Worm (Caenorhabditis elegans): ENCODE results near the gene warf-1.

The warf-1 gene

DNA sequence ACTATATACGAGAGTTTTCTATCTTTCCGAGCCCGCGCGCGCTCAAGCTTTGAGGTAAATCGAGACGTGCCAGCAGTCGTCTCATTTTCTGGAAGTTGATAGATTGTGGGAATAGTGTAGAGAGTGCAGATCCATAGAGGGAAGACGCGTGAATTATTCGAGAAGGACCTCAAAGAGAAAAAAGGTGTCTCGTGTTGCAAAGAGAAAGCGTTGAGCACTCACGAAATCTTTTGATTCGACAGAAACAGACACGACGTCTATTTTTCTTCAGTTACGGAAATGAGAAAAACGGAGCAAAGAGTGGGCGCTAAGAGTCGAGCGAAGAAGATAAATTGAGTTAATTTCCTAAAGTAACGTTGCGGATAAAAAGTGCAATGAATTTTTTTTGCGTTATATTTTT, 10.7 kb upstream of the warf-1 start:
- TF ChIP-seq flt-1 (GFP tag; IDR thresholded peaks at IDR 0.05) (no peak), ref-1 (GFP tag; conservative IDR thresholded peaks at IDR 0.05) (no peak), T22C8.4 (GFP tag; IDR thresholded peaks at IDR 0.05) (no peak), ztf-29 (GFP tag; IDR thresholded peaks at IDR 0.05) (no peak), klf-2 (GFP tag; conservative IDR thresholded peaks at IDR 0.05) (no peak), med-1 (GFP tag; optimal IDR thresholded peaks at IDR 0.05; ENCODE audit: insufficient read depth) (no peak), ztf-23 (GFP tag; IDR thresholded peaks at IDR 0.05) (no peak), tab-1 (GFP tag; IDR thresholded peaks at IDR 0.05) (no peak), cog-1 (tag; optimal IDR thresholded peaks at IDR 0.05) (no peak)

DNA sequence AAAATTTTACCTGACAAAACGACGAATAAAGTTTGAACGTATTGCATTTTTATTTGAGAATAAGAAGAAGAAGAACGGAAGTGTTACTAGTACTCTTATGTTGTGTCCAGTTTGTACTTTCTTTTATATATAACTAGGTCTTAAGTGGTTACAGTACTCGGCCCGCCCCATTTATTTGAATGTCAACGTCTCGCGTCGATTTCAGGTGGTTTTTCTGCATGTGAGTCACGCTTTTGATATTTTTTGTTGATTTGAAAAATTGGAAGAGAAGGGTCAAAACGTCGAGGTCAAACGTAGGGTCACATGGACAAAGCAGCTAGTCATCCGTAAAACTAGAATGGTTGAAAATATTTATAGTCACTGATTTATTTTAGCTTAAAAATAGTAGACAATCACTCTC, 5.6 kb upstream of the warf-1 start, which contains the start of gene F45E4.5:
Gene F45E4.5 (minus strand): TSS at position 101 of the 400 bp plus-strand sequence.
- no peak for TF ChIP-seq klf-2 (GFP tag; conservative IDR thresholded peaks at IDR 0.05)
- TF ChIP-seq flt-1 (GFP tag; IDR thresholded peaks at IDR 0.05) = no peak
- no peak for TF ChIP-seq tab-1 (GFP tag; IDR thresholded peaks at IDR 0.05)
- TF ChIP-seq ztf-23 (GFP tag; IDR thresholded peaks at IDR 0.05) = no peak
- no peak for TF ChIP-seq med-1 (GFP tag; optimal IDR thresholded peaks at IDR 0.05; ENCODE audit: insufficient read depth)
- TF ChIP-seq ref-1 (GFP tag; conservative IDR thresholded peaks at IDR 0.05) = no peak
- no peak for TF ChIP-seq ztf-29 (GFP tag; IDR thresholded peaks at IDR 0.05)
- no peak for TF ChIP-seq T22C8.4 (GFP tag; IDR thresholded peaks at IDR 0.05)
- TF ChIP-seq cog-1 (tag; optimal IDR thresholded peaks at IDR 0.05) = no peak

DNA sequence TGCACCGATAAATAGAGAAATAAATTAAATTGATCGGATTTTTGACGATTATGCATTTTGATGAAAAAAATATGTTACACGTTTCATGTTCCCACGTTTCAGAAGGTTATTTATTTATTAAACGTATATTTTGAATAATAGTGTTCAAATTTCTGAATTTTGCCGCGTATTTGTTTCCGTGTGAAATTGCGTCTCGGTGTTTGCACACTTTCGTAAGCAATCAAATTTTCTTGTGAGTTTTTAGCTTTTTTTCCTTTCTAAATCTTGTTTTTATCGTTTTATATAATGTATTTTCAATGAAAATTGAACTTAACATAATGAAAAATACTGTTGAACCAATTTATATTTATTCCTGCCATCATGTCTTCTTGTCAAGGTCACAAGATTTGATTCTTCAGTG, 2.1 kb upstream of the warf-1 start, which contains the start of gene F45E4.6:
Gene F45E4.6 (minus strand): TSS at position 14 of the 400 bp plus-strand sequence.
- TF ChIP-seq klf-2 (GFP tag; conservative IDR thresholded peaks at IDR 0.05) (no peak), cog-1 (tag; optimal IDR thresholded peaks at IDR 0.05) (no peak), ztf-23 (GFP tag; IDR thresholded peaks at IDR 0.05) (no peak), med-1 (GFP tag; optimal IDR thresholded peaks at IDR 0.05; ENCODE audit: insufficient read depth) (no peak), ztf-29 (GFP tag; IDR thresholded peaks at IDR 0.05) (no peak), T22C8.4 (GFP tag; IDR thresholded peaks at IDR 0.05) (no peak)

DNA sequence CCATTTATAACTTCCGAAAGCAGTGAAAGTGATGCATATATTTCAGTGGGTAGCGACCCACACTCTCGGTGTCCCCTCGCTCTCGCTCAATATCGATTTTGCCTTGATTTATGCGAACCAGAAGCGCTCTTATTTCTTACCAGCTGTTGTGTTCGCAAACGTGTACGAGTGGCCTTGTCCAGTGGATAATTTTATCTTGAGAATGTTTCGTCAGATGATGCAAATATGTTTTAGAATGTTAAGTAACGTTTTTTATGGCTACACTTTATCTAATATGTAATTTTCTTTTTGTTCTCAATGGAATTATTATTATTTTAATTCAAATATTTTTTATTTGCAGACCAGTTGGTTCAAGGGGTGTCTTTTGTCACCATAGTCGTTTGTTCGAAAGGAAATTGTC, 1.6 kb upstream of the warf-1 start, which contains the start of gene plp-1:
Gene plp-1 (plus strand): TSS at position 341 of the 400 bp plus-strand sequence.
- no peak for TF ChIP-seq klf-2 (GFP tag; conservative IDR thresholded peaks at IDR 0.05)
- TF ChIP-seq T22C8.4 (GFP tag; IDR thresholded peaks at IDR 0.05) = no peak
- no peak for TF ChIP-seq ztf-23 (GFP tag; IDR thresholded peaks at IDR 0.05)
- no peak for TF ChIP-seq flt-1 (GFP tag; IDR thresholded peaks at IDR 0.05)
- TF ChIP-seq ref-1 (GFP tag; conservative IDR thresholded peaks at IDR 0.05) = no peak
- no peak for TF ChIP-seq cog-1 (tag; optimal IDR thresholded peaks at IDR 0.05)

DNA sequence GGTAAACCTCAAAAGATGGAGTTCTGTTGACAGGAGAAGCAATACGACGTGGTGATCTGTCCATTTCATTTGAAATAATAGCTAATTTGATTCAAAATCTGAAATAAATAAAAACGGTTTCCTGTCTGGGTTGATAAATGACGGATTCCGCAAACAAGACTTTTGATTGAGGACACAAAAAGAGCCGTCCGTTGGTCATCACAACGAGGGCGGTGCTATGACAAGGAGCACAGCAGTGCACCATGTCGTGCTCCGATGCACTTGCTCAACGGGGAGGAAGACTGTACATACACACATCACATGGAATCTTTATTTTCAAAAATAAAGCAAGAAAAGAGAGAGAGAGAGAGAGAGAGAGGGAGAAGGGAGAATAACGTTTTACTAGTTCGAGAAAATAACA, 7.2 kb downstream of the warf-1 start, which contains the start of gene nep-16:
Gene nep-16 (minus strand): TSS at position 101 of the 400 bp plus-strand sequence.
- TF ChIP-seq ztf-29 (GFP tag; IDR thresholded peaks at IDR 0.05) = no peak
- TF ChIP-seq T22C8.4 (GFP tag; IDR thresholded peaks at IDR 0.05) = no peak
- no peak for TF ChIP-seq ref-1 (GFP tag; conservative IDR thresholded peaks at IDR 0.05)
- no peak for TF ChIP-seq ztf-23 (GFP tag; IDR thresholded peaks at IDR 0.05)
- TF ChIP-seq cog-1 (tag; optimal IDR thresholded peaks at IDR 0.05) = no peak
- no peak for TF ChIP-seq med-1 (GFP tag; optimal IDR thresholded peaks at IDR 0.05; ENCODE audit: insufficient read depth)
- TF ChIP-seq flt-1 (GFP tag; IDR thresholded peaks at IDR 0.05) = no peak
- TF ChIP-seq tab-1 (GFP tag; IDR thresholded peaks at IDR 0.05) = no peak
- TF ChIP-seq klf-2 (GFP tag; conservative IDR thresholded peaks at IDR 0.05) = no peak

DNA sequence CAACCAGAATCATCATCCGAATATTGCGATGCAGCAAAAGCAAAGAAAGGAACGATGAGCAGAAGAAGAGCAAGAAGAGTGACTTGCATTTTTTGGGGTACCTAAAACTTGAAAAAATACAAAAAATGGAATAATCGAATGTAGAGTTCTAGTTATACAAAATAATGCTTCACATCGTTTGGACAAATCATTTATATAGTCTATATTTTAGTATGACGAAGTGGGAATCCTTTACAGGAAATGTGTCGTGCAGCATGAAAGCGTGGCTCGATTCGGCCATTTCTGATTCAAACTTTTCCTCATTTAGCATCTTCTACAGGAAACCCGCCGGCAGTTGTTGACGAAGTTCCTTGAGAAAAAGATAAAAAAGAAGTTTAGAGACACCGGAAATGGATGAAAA, 8.4 kb downstream of the warf-1 start, which contains the start of gene nlp-20:
Gene nlp-20 (minus strand): TSS at position 101 of the 400 bp plus-strand sequence.
- TF ChIP-seq ztf-29 (GFP tag; IDR thresholded peaks at IDR 0.05) = no peak
- TF ChIP-seq T22C8.4 (GFP tag; IDR thresholded peaks at IDR 0.05) = no peak
- TF ChIP-seq med-1 (GFP tag; optimal IDR thresholded peaks at IDR 0.05; ENCODE audit: insufficient read depth) = no peak
- no peak for TF ChIP-seq klf-2 (GFP tag; conservative IDR thresholded peaks at IDR 0.05)
- TF ChIP-seq cog-1 (tag; optimal IDR thresholded peaks at IDR 0.05) = no peak
- no peak for TF ChIP-seq ztf-23 (GFP tag; IDR thresholded peaks at IDR 0.05)
- no peak for TF ChIP-seq ref-1 (GFP tag; conservative IDR thresholded peaks at IDR 0.05)

DNA sequence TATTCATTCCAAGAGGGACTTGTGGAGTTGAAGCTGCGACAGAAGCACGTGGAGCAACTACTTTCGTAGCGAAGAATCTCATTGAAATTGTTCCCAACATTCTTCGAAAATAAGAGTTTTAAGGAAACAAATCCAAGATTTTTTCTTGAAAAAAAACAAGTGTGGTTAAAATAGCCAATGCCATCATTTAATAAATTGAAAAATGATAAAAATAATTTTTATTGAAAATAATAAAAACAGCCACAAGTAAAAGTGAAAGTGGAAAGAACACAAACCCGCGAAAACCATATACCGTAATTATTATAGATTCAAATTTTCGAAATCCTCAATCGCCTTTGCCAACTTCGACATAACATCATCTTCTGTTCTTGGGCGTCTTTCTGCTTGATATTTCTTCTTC, 11.5 kb downstream of the warf-1 start, which contains the start of gene hmg-5:
Gene hmg-5 (minus strand): TSS at position 101 of the 400 bp plus-strand sequence.
- TF ChIP-seq flt-1 (GFP tag; IDR thresholded peaks at IDR 0.05) = no peak
- no peak for TF ChIP-seq med-1 (GFP tag; optimal IDR thresholded peaks at IDR 0.05; ENCODE audit: insufficient read depth)
- no peak for TF ChIP-seq T22C8.4 (GFP tag; IDR thresholded peaks at IDR 0.05)
- no peak for TF ChIP-seq ztf-23 (GFP tag; IDR thresholded peaks at IDR 0.05)
- TF ChIP-seq tab-1 (GFP tag; IDR thresholded peaks at IDR 0.05) = no peak
- TF ChIP-seq cog-1 (tag; optimal IDR thresholded peaks at IDR 0.05) = no peak
- TF ChIP-seq ref-1 (GFP tag; conservative IDR thresholded peaks at IDR 0.05) = no peak
- TF ChIP-seq klf-2 (GFP tag; conservative IDR thresholded peaks at IDR 0.05) = no peak
- TF ChIP-seq ztf-29 (GFP tag; IDR thresholded peaks at IDR 0.05) = no peak

DNA sequence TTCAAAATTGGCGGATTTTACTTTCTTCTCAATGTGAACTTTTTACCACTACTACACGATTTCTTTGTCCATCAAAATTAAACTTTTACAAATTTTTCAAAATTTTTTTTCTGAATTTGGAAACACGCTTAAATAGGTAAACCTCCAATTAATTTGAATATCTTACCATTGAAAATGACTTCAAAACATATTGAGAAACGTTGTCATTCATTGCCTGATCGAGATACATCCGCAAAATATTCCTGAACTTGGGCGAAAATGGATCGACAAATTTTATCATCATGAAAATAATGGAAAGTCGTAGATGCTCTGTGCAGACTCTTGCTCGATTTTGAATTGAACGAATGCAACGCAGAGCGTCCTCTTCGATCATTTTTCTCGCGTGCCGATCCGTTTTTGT, 12.3 kb downstream of the warf-1 start:
- TF ChIP-seq klf-2 (GFP tag; conservative IDR thresholded peaks at IDR 0.05) = no peak
- TF ChIP-seq ztf-29 (GFP tag; IDR thresholded peaks at IDR 0.05) = no peak
- no peak for TF ChIP-seq flt-1 (GFP tag; IDR thresholded peaks at IDR 0.05)
- no peak for TF ChIP-seq med-1 (GFP tag; optimal IDR thresholded peaks at IDR 0.05; ENCODE audit: insufficient read depth)
- no peak for TF ChIP-seq ztf-23 (GFP tag; IDR thresholded peaks at IDR 0.05)
- TF ChIP-seq tab-1 (GFP tag; IDR thresholded peaks at IDR 0.05) = no peak
- no peak for TF ChIP-seq T22C8.4 (GFP tag; IDR thresholded peaks at IDR 0.05)
- no peak for TF ChIP-seq ref-1 (GFP tag; conservative IDR thresholded peaks at IDR 0.05)
- no peak for TF ChIP-seq cog-1 (tag; optimal IDR thresholded peaks at IDR 0.05)

DNA sequence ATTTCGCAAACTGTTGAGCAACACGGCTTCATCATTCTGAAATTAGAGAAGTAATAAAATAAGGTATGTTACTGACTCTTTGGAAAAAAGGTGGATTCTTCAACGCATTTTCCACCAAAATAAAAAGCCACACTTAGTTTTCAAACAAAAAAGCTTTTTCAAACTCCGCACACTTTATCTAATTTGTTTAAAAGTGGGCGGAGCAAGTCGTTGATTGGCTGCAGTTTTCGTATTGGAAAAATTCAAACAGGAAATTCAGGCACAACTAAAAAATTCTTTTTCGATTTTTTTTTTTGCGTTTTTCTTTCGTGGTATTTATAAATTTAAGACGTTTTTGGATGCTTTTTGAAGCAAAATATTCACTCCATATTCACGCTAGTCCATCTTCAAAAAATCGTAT, 15.8 kb downstream of the warf-1 start:
- TF ChIP-seq klf-2 (GFP tag; conservative IDR thresholded peaks at IDR 0.05) = no peak
- no peak for TF ChIP-seq med-1 (GFP tag; optimal IDR thresholded peaks at IDR 0.05; ENCODE audit: insufficient read depth)
- TF ChIP-seq T22C8.4 (GFP tag; IDR thresholded peaks at IDR 0.05) = no peak
- no peak for TF ChIP-seq ref-1 (GFP tag; conservative IDR thresholded peaks at IDR 0.05)
- TF ChIP-seq ztf-29 (GFP tag; IDR thresholded peaks at IDR 0.05) = no peak
- no peak for TF ChIP-seq ztf-23 (GFP tag; IDR thresholded peaks at IDR 0.05)

DNA sequence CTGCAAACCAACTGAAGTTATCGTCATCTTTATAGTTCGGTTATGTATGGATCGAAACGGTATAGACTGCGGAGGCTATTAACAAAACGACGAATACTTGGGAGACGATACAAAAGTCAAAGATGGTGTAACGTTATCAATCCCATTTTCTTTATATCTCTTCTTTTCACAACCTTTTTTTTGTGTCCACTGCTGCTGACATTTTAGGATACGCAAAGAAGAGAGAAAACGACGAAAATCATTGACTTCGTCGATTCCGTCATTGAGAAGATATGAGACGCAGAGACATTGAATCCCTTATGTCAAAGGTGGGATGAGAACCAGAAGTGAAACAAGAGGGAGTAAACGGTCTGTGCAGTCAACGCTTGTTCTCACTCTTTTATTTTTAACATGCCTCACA, 16.5 kb downstream of the warf-1 start, which contains the start of gene cima-1:
Gene cima-1 (plus strand): TSS at position 340 of the 400 bp plus-strand sequence.
- TF ChIP-seq ref-1 (GFP tag; conservative IDR thresholded peaks at IDR 0.05) (no peak), flt-1 (GFP tag; IDR thresholded peaks at IDR 0.05) (no peak), med-1 (GFP tag; optimal IDR thresholded peaks at IDR 0.05; ENCODE audit: insufficient read depth) (no peak), ztf-29 (GFP tag; IDR thresholded peaks at IDR 0.05) (no peak), klf-2 (GFP tag; conservative IDR thresholded peaks at IDR 0.05) (no peak), cog-1 (tag; optimal IDR thresholded peaks at IDR 0.05) (no peak), T22C8.4 (GFP tag; IDR thresholded peaks at IDR 0.05) (no peak)

Data from whole organism, midembryonic.